ENCODE assay signal across 1 fruit fly cellular context in genomic region chr3R:31457997-31458467, dm6.
TF ChIP-seq lines count a peak whose summit lies in the region.

No protein-coding gene starts in this region.

TF ChIP-seq in whole organism, embryonic, 481 proteins besides CTCF, POLR2A, EP300 and RAD21 (continued from another document):
- TF ChIP-seq br (optimal IDR thresholded peaks at IDR 0.05; lab: Kevin White, UChicago) (no peak), Xrp1 (GFP tag; IDR thresholded peaks at IDR 0.05; lab: Robert Waterston, UW) (no peak), CG8478 (optimal IDR thresholded peaks at IDR 0.05; lab: Kevin White, UChicago) (peak; percentile 79), Ets97D (GFP tag; optimal IDR thresholded peaks at IDR 0.05; lab: Kevin White, UChicago) (peak; percentile 40), knrl (GFP tag; IDR thresholded peaks at IDR 0.05; lab: Robert Waterston, UW; ENCODE audit: partially characterized antibody) (peak; percentile 31; the same call in 1 of the 3 replicates), cg (GFP tag; optimal IDR thresholded peaks at IDR 0.05; lab: Kevin White, UChicago) (no peak), hkb (optimal IDR thresholded peaks at IDR 0.05; lab: Kevin White, UChicago) (peak; percentile 44), hkb (GFP tag; IDR thresholded peaks at IDR 0.05; lab: Robert Waterston, UW) (no peak), Stat92E (GFP tag; optimal IDR thresholded peaks at IDR 0.05; lab: Kevin White, UChicago) (peak in 1 of 3 experiments; percentile 95), CG13624 (GFP tag; optimal IDR thresholded peaks at IDR 0.05; lab: Kevin White, UChicago) (peak; percentile 10), Bgb (GFP tag; IDR thresholded peaks at IDR 0.05; lab: Robert Waterston, UW; ENCODE audit: partially characterized antibody) (peak; percentile 54; the same call in 1 of the 2 replicates), Ssrp (tag; optimal IDR thresholded peaks at IDR 0.05; lab: Kevin White, UChicago) (no peak), bbx (GFP tag; IDR thresholded peaks at IDR 0.05; lab: Robert Waterston, UW; ENCODE audit: partially characterized antibody) (peak; percentile 59), trh (GFP tag; optimal IDR thresholded peaks at IDR 0.05; lab: Kevin White, UChicago) (no peak), CG10462 (GFP tag; optimal IDR thresholded peaks at IDR 0.05; lab: Kevin White, UChicago) (peak; percentile 75), lola (GFP tag; optimal IDR thresholded peaks at IDR 0.05; lab: Kevin White, UChicago) (peak in 1 of 3 experiments; percentile 87), Lhr (GFP tag; optimal IDR thresholded peaks at IDR 0.05; lab: Kevin White, UChicago) (peak; percentile 98), HHEX (GFP tag; optimal IDR thresholded peaks at IDR 0.05; lab: Kevin White, UChicago) (no peak), az2 (GFP tag; optimal IDR thresholded peaks at IDR 0.05; lab: Kevin White, UChicago) (no peak), CG6791 (GFP tag; IDR thresholded peaks at IDR 0.05; lab: Robert Waterston, UW; ENCODE audit: partially characterized antibody) (peak; percentile 58; the same call in 1 of the 3 replicates), CoRest (tag; optimal IDR thresholded peaks at IDR 0.05; lab: Kevin White, UChicago) (peak; percentile 34), Rfx (GFP tag; IDR thresholded peaks at IDR 0.05; lab: Robert Waterston, UW) (0 out of 2 replicates have a peak, but pooled peaks have one; percentile 9), CG14014 (GFP tag; IDR thresholded peaks at IDR 0.05; lab: Robert Waterston, UW) (no peak), chinmo (GFP tag; IDR thresholded peaks at IDR 0.05; lab: Robert Waterston, UW; ENCODE audit: partially characterized antibody) (peak; percentile 63; the same call in 1 of the 4 replicates), Dll (GFP tag; IDR thresholded peaks at IDR 0.05; lab: Robert Waterston, UW; ENCODE audit: partially characterized antibody) (0 out of 4 replicates have a peak, but pooled peaks have one; percentile 27), CG8290 (GFP tag; optimal IDR thresholded peaks at IDR 0.05; lab: Kevin White, UChicago) (peak; percentile 96), CG8290 (tag; optimal IDR thresholded peaks at IDR 0.05; lab: Kevin White, UChicago) (peak; percentile 65 to 86), amos (GFP tag; IDR thresholded peaks at IDR 0.05; lab: Robert Waterston, UW; ENCODE audit: partially characterized antibody) (peak; percentile 26; the same call in 1 of the 2 replicates), HmgZ (tag; optimal IDR thresholded peaks at IDR 0.05; lab: Kevin White, UChicago) (peak; percentile 52), CG18476 (GFP tag; optimal IDR thresholded peaks at IDR 0.05; lab: Kevin White, UChicago) (no peak), CG2202 (tag; optimal IDR thresholded peaks at IDR 0.05; lab: Kevin White, UChicago) (peak; percentile 1), CG2116 (GFP tag; optimal IDR thresholded peaks at IDR 0.05; lab: Kevin White, UChicago) (peak; percentile 8), sna (GFP tag; IDR thresholded peaks at IDR 0.05; lab: Robert Waterston, UW; ENCODE audit: partially characterized antibody) (no peak; the same call in 1 of the 2 replicates), Myb (GFP tag; optimal IDR thresholded peaks at IDR 0.05; lab: Kevin White, UChicago) (peak; percentile 66), CG3163 (GFP tag; optimal IDR thresholded peaks at IDR 0.05; lab: Kevin White, UChicago) (no peak), CG10209 (GFP tag; optimal IDR thresholded peaks at IDR 0.05; lab: Kevin White, UChicago) (no peak), Eip74EF (GFP tag; optimal IDR thresholded peaks at IDR 0.05; lab: Kevin White, UChicago) (peak in 1 of 2 experiments; percentile 26), Dp (GFP tag; optimal IDR thresholded peaks at IDR 0.05; lab: Kevin White, UChicago) (peak; percentile 75), btn (GFP tag; optimal IDR thresholded peaks at IDR 0.05; lab: Kevin White, UChicago) (no peak), Atf3 (GFP tag; optimal IDR thresholded peaks at IDR 0.05; lab: Kevin White, UChicago) (no peak), CG34224 (GFP tag; IDR thresholded peaks at IDR 0.05; lab: Robert Waterston, UW; ENCODE audit: partially characterized antibody) (peak; percentile 31; the same call in 1 of the 3 replicates), inv (GFP tag; IDR thresholded peaks at IDR 0.05; lab: Robert Waterston, UW; ENCODE audit: partially characterized antibody) (peak; percentile 35; the same call in 1 of the 2 replicates), zfh1 (GFP tag; IDR thresholded peaks at IDR 0.05; lab: Robert Waterston, UW) (0 out of 3 replicates have a peak, but pooled peaks have one; percentile 7), Scr (GFP tag; IDR thresholded peaks at IDR 0.05; lab: Robert Waterston, UW; ENCODE audit: partially characterized antibody) (peak; percentile 40; the same call in 1 of the 2 replicates), sd (tag; optimal IDR thresholded peaks at IDR 0.05; lab: Kevin White, UChicago) (peak; percentile 62), chm (GFP tag; IDR thresholded peaks at IDR 0.05; lab: Robert Waterston, UW) (peak; percentile 47; the same call in 1 of the 2 replicates), CG42726 (GFP tag; IDR thresholded peaks at IDR 0.05; lab: Robert Waterston, UW; ENCODE audit: partially characterized antibody) (peak; percentile 60), sens (GFP tag; lab: Kevin White, UChicago) (peak; percentile 35), E2f2 (GFP tag; IDR thresholded peaks at IDR 0.05; lab: Robert Waterston, UW) (peak; percentile 86), CG10366 (GFP tag; IDR thresholded peaks at IDR 0.05; lab: Robert Waterston, UW) (no peak)
